Worm (Caenorhabditis elegans) whole organism, L1 larva: Measurements from ENCODE around the gene srw-4.

Experiments used
- aly-2 ChIP-seq: fragments of 150-350 bp; optimal IDR thresholded peaks from 2 replicates; lab custom pipeline; 2014; ENCODE audit warnings: missing biosample characterization, missing genetic modification characterization
- ama-1 ChIP-seq: fragments of 150-350 bp; optimal IDR thresholded peaks from 2 replicates; lab custom pipeline; 2014
- ces-1 ChIP-seq: fragments of 150-350 bp; optimal IDR thresholded peaks from 2 replicates; lab custom pipeline; 2014; ENCODE audit warnings: missing biosample characterization, missing genetic modification reagents, missing genetic modification characterization
- nhr-237 ChIP-seq: fragments of 150-350 bp; optimal IDR thresholded peaks from 2 replicates; lab custom pipeline; 2014; ENCODE audit warnings: missing biosample characterization, missing genetic modification characterization
- nhr-28 ChIP-seq: fragments of 150-350 bp; optimal IDR thresholded peaks from 2 replicates; lab custom pipeline; 2014; ENCODE audit warnings: missing biosample characterization, missing genetic modification characterization
- unc-62 ChIP-seq: fragments of 150-350 bp; optimal IDR thresholded peaks from 2 replicates; lab custom pipeline; 2014; ENCODE audit warnings: missing biosample characterization, missing genetic modification reagents, missing genetic modification characterization

ce11 chrV:2863033-2863432 is 25.5 kb downstream of the srw-4 start, which contains the start of gene srh-272:
- TF ChIP-seq aly-2 (tag; lab: Kevin White, UChicago) (no peak), ces-1 (GFP tag; lab: Kevin White, UChicago) (no peak), ama-1 (lab: Kevin White, UChicago) (no peak), nhr-28 (tag; lab: Kevin White, UChicago) (no peak), unc-62 (GFP tag; lab: Kevin White, UChicago) (no peak), nhr-237 (no peak)
